Fruit fly (Drosophila melanogaster) whole organism, embryonic: Measurements from ENCODE around the gene Frmd5.
A peak's percentile ranks its signal among the peaks of the same experiment; 100 is the strongest.

Source experiments
- Adf1 ChIP-seq: fragments of 200-800 bp; sonication (Bioruptor generic); IDR thresholded peaks from 2 replicates; pipeline ENCODE4 v1.3.6; 2022; ENCODE audit warnings: missing biosample characterization, missing genetic modification characterization
- BtbVII ChIP-seq: fragments of 200-800 bp; sonication (Bioruptor generic); optimal IDR thresholded peaks from 3 replicates; lab custom pipeline; 2017; ENCODE audit warnings: missing biosample characterization, mild to moderate bottlenecking, missing genetic modification characterization
- CG11456 ChIP-seq: fragments of 200-800 bp; sonication (Bioruptor generic); IDR thresholded peaks from 3 replicates; pipeline ENCODE4 v1.3.6; 2022; ENCODE audit warnings: missing biosample characterization, missing genetic modification characterization
- CG11504 ChIP-seq: fragments of 200-800 bp; sonication (Bioruptor generic); optimal IDR thresholded peaks from 3 replicates; lab custom pipeline; 2019; ENCODE audit warnings: missing biosample characterization, mild to moderate bottlenecking, missing genetic modification characterization, moderate library complexity
- CG12071 ChIP-seq: fragments of 200-800 bp; sonication (Bioruptor generic); optimal IDR thresholded peaks from 3 replicates; lab custom pipeline; 2018; ENCODE audit warnings: missing biosample characterization, mild to moderate bottlenecking, missing genetic modification characterization
- CG12155 ChIP-seq: fragments of 200-800 bp; sonication (Bioruptor generic); optimal IDR thresholded peaks from 3 replicates; lab custom pipeline; 2016; ENCODE audit warnings: missing biosample characterization, missing genetic modification characterization
- CG13296 ChIP-seq: fragments of 200-800 bp; sonication (Bioruptor generic); optimal IDR thresholded peaks from 3 replicates; lab custom pipeline; 2018; ENCODE audit warnings: missing biosample characterization, mild to moderate bottlenecking, missing genetic modification characterization
- CG1602 ChIP-seq: fragments of 200-800 bp; sonication (Bioruptor generic); optimal IDR thresholded peaks from 3 replicates; lab custom pipeline; 2016; ENCODE audit warnings: missing biosample characterization, missing genetic modification characterization
- CG16815 ChIP-seq: fragments of 200-800 bp; sonication (Bioruptor generic); optimal IDR thresholded peaks from 3 replicates; lab custom pipeline; 2017; ENCODE audit warnings: missing biosample characterization, mild to moderate bottlenecking, missing genetic modification characterization
- CG17612 ChIP-seq: fragments of 200-800 bp; sonication (Bioruptor generic); IDR thresholded peaks from 2 replicates; pipeline ENCODE4 v1.3.6; 2022; ENCODE audit warnings: missing biosample characterization, missing genetic modification characterization
- CG3163 ChIP-seq: fragments of 200-800 bp; sonication (Bioruptor generic); optimal IDR thresholded peaks from 3 replicates; lab custom pipeline; 2016; ENCODE audit warnings: missing biosample characterization, missing genetic modification characterization
- CG32532 ChIP-seq: fragments of 200-800 bp; sonication (Bioruptor generic); IDR thresholded peaks from 2 replicates; pipeline ENCODE4 v1.3.6; 2022; ENCODE audit warnings: missing biosample characterization, missing genetic modification characterization
- CG4282 ChIP-seq: fragments of 200-800 bp; sonication (Bioruptor generic); optimal IDR thresholded peaks from 2 replicates; lab custom pipeline; 2016; ENCODE audit warnings: missing biosample characterization, missing genetic modification characterization
- CG4328 ChIP-seq: fragments of 200-800 bp; sonication (Bioruptor generic); optimal IDR thresholded peaks from 3 replicates; lab custom pipeline; 2017; ENCODE audit warnings: missing biosample characterization, missing genetic modification reagents, missing genetic modification characterization
- CG7987 ChIP-seq: fragments of 200-800 bp; sonication (Bioruptor generic); optimal IDR thresholded peaks from 2 replicates; lab custom pipeline; 2018; ENCODE audit warnings: missing biosample characterization, mild to moderate bottlenecking, missing genetic modification characterization, moderate library complexity
- CG8281 ChIP-seq: fragments of 200-800 bp; sonication (Bioruptor generic); optimal IDR thresholded peaks from 2 replicates; lab custom pipeline; 2018; ENCODE audit warnings: missing biosample characterization, mild to moderate bottlenecking, missing genetic modification characterization, moderate library complexity
- CG9609 ChIP-seq: fragments of 200-800 bp; sonication (Bioruptor generic); optimal IDR thresholded peaks from 3 replicates; lab custom pipeline; 2016; ENCODE audit warnings: missing biosample characterization, missing genetic modification characterization
- D19B ChIP-seq: fragments of 200-800 bp; sonication (Bioruptor generic); optimal IDR thresholded peaks from 2 replicates; lab custom pipeline; 2017; ENCODE audit warnings: missing biosample characterization, mild to moderate bottlenecking, missing genetic modification characterization
- Deaf1 ChIP-seq: fragments of 200-800 bp; optimal IDR thresholded peaks from 3 replicates; lab custom pipeline; 2019; ENCODE audit warnings: missing biosample characterization, mild to moderate bottlenecking, missing genetic modification characterization, moderate library complexity
- Dip3 ChIP-seq: fragments of 200-800 bp; sonication (Bioruptor generic); optimal IDR thresholded peaks from 3 replicates; lab custom pipeline; 2016; ENCODE audit warnings: missing biosample characterization, missing genetic modification characterization
- Dll ChIP-seq: fragments of 200-800 bp; sonication (Bioruptor generic); IDR thresholded peaks from 4 replicates; pipeline ENCODE4 v1.3.6; 2022; ENCODE audit warnings: missing biosample characterization, missing genetic modification characterization; ENCODE audit not compliant: partially characterized antibody
- Drgx ChIP-seq: fragments of 200-800 bp; sonication (Bioruptor generic); IDR thresholded peaks from 2 replicates; pipeline ENCODE4 v1.3.6; 2022; ENCODE audit warnings: missing biosample characterization, missing genetic modification characterization
- ERR ChIP-seq: fragments of 200-800 bp; sonication (Bioruptor generic); optimal IDR thresholded peaks from 2 replicates; lab custom pipeline; 2016; ENCODE audit warnings: missing biosample characterization, missing genetic modification characterization
- H2.0 ChIP-seq: fragments of 200-800 bp; sonication (Bioruptor generic); IDR thresholded peaks from 2 replicates; pipeline ENCODE4 v1.3.6; 2022; ENCODE audit warnings: missing biosample characterization, missing genetic modification characterization
- Hr51 ChIP-seq, 2 experiments: fragments of 200-800 bp; sonication (Bioruptor generic); optimal IDR thresholded peaks; 2 replicates in 1 of 2; 3 replicates in 1 of 2; lab custom pipeline; 2016 to 2018; ENCODE audit warnings: missing biosample characterization in 2 of 2, missing genetic modification characterization in 2 of 2, mild to moderate bottlenecking in 1 of 2, moderate library complexity in 1 of 2
- MESR4 ChIP-seq: fragments of 200-800 bp; sonication (Bioruptor generic); optimal IDR thresholded peaks from 2 replicates; lab custom pipeline; 2018; ENCODE audit warnings: missing biosample characterization, mild to moderate bottlenecking, missing genetic modification characterization, moderate library complexity
- Meics ChIP-seq: fragments of 200-800 bp; sonication (Bioruptor generic); optimal IDR thresholded peaks from 2 replicates; lab custom pipeline; 2017; ENCODE audit warnings: missing biosample characterization, mild to moderate bottlenecking, missing genetic modification characterization
- Tbp ChIP-seq: fragments of >200 bp; optimal IDR thresholded peaks from 2 replicates; lab custom pipeline; 2018; ENCODE audit warnings: missing biosample characterization, missing genetic modification characterization
- ap ChIP-seq: fragments of 200-800 bp; sonication (Bioruptor generic); IDR thresholded peaks from 2 replicates; pipeline ENCODE4 v1.3.6; 2022; ENCODE audit warnings: missing biosample characterization, missing genetic modification characterization
- bigmax ChIP-seq: fragments of 200-800 bp; sonication (Bioruptor generic); optimal IDR thresholded peaks from 2 replicates; lab custom pipeline; 2018; ENCODE audit warnings: missing biosample characterization, mild to moderate bottlenecking, missing genetic modification characterization
- cas ChIP-seq: fragments of 200-800 bp; sonication (Bioruptor generic); IDR thresholded peaks from 2 replicates; pipeline ENCODE4 v1.3.6; 2022; ENCODE audit warnings: missing biosample characterization, missing genetic modification characterization
- ems ChIP-seq: fragments of 200-800 bp; sonication (Bioruptor generic); optimal IDR thresholded peaks from 3 replicates; lab custom pipeline; 2016; ENCODE audit warnings: missing biosample characterization, missing genetic modification characterization
- exex ChIP-seq: fragments of 200-800 bp; sonication (Bioruptor generic); optimal IDR thresholded peaks from 4 replicates; lab custom pipeline; 2018; ENCODE audit warnings: missing biosample characterization, mild to moderate bottlenecking, missing genetic modification characterization, moderate library complexity
- fd96Cb ChIP-seq: fragments of 200-800 bp; sonication (Bioruptor generic); optimal IDR thresholded peaks from 2 replicates; lab custom pipeline; 2018; ENCODE audit warnings: missing biosample characterization, mild to moderate bottlenecking, missing genetic modification characterization, moderate library complexity
- gce ChIP-seq: fragments of 200-800 bp; sonication (Bioruptor generic); IDR thresholded peaks from 3 replicates; pipeline ENCODE4 v1.3.6; 2022; ENCODE audit warnings: missing biosample characterization, missing genetic modification characterization
- h ChIP-seq: fragments of >200 bp; optimal IDR thresholded peaks from 2 replicates; lab custom pipeline; 2017
- inv ChIP-seq: fragments of 200-800 bp; sonication (Bioruptor generic); IDR thresholded peaks from 2 replicates; pipeline ENCODE4 v1.3.6; 2022; ENCODE audit warnings: missing biosample characterization, missing genetic modification characterization; ENCODE audit not compliant: partially characterized antibody
- otp ChIP-seq: fragments of 200-800 bp; sonication (Bioruptor generic); IDR thresholded peaks from 3 replicates; pipeline ENCODE4, ENCODE4 v1.3.6; 2022; ENCODE audit warnings: missing biosample characterization, missing genetic modification characterization
- peb ChIP-seq: fragments of 200-800 bp; sonication (Bioruptor generic); IDR thresholded peaks from 2 replicates; pipeline ENCODE4 v1.3.6; 2022; ENCODE audit warnings: missing biosample characterization, missing genetic modification characterization
- repo ChIP-seq: fragments of 200-800 bp; sonication (Bioruptor generic); optimal IDR thresholded peaks from 2 replicates; lab custom pipeline; 2016; ENCODE audit warnings: missing biosample characterization, missing genetic modification characterization
- rib ChIP-seq: fragments of 200-800 bp; sonication (Bioruptor generic); IDR thresholded peaks from 2 replicates; pipeline ENCODE4 v1.3.6; 2022; ENCODE audit warnings: missing biosample characterization, missing genetic modification characterization
- schlank ChIP-seq: fragments of 200-800 bp; sonication (Bioruptor generic); optimal IDR thresholded peaks from 2 replicates; lab custom pipeline; 2018; ENCODE audit warnings: missing biosample characterization, mild to moderate bottlenecking, missing genetic modification characterization
- scrt ChIP-seq: fragments of 200-800 bp; sonication (Bioruptor generic); optimal IDR thresholded peaks from 2 replicates; lab custom pipeline; 2018; ENCODE audit warnings: missing biosample characterization, mild to moderate bottlenecking, missing genetic modification characterization, moderate library complexity
- sd ChIP-seq: fragments of 200-800 bp; sonication (Bioruptor generic); optimal IDR thresholded peaks from 3 replicates; lab custom pipeline; 2018; ENCODE audit warnings: missing biosample characterization, mild to moderate bottlenecking, missing genetic modification characterization, moderate library complexity
- sens ChIP-seq: fragments of 200-800 bp; sonication (Bioruptor generic); peaks from one replicate; lab custom pipeline; 2016; ENCODE audit warnings: missing biosample characterization, missing genetic modification characterization
- slbo ChIP-seq: fragments of 200-800 bp; sonication (Bioruptor generic); IDR thresholded peaks from 2 replicates; pipeline ENCODE4 v1.3.6; 2022; ENCODE audit warnings: missing biosample characterization, missing genetic modification characterization
- sqz ChIP-seq: fragments of 200-800 bp; sonication (Bioruptor generic); optimal IDR thresholded peaks from 3 replicates; lab custom pipeline; 2018; ENCODE audit warnings: missing biosample characterization, mild to moderate bottlenecking, missing genetic modification characterization
- tup ChIP-seq: fragments of 200-800 bp; sonication (Bioruptor generic); optimal IDR thresholded peaks from 2 replicates; lab custom pipeline; 2016; ENCODE audit warnings: missing biosample characterization, mild to moderate bottlenecking, missing genetic modification characterization, moderate library complexity
- tx ChIP-seq: fragments of 200-800 bp; sonication (Bioruptor generic); optimal IDR thresholded peaks from 2 replicates; lab custom pipeline; 2016; ENCODE audit warnings: missing biosample characterization, missing genetic modification characterization
- unpg ChIP-seq: fragments of 200-800 bp; sonication (Bioruptor generic); optimal IDR thresholded peaks from 3 replicates; lab custom pipeline; 2018; ENCODE audit warnings: missing biosample characterization, mild to moderate bottlenecking, missing genetic modification characterization, moderate library complexity
- yki ChIP-seq: fragments of >200 bp; optimal IDR thresholded peaks from 3 replicates; lab custom pipeline; 2018

The Frmd5 gene

dm6 chr2L:10381890-10382450 is 37.7 kb downstream of the Frmd5 start, which contains the start of gene CG5096 (continued):
- peak; percentile 26 for TF ChIP-seq MESR4
- peak; percentile 75 for TF ChIP-seq Deaf1 (tag; lab: Kevin White, UChicago)
- peak; percentile 97 for TF ChIP-seq exex
- TF ChIP-seq CG12155 (GFP tag; lab: Kevin White, UChicago) = peak; percentile 82
- TF ChIP-seq h = no peak
- peak; percentile 91 for TF ChIP-seq sd (tag; lab: Kevin White, UChicago)
- TF ChIP-seq CG32532 (GFP tag; lab: Robert Waterston, UW) = peak; percentile 89
- no peak; the same call in 2 of the 3 replicates for TF ChIP-seq gce (GFP tag; lab: Robert Waterston, UW)
- TF ChIP-seq Hr51 (GFP tag; optimal IDR thresholded peaks at IDR 0.05; lab: Kevin White, UChicago) = peak; percentile 58 to 93
- no peak for TF ChIP-seq yki
- peak; percentile 84 for TF ChIP-seq schlank
- peak; percentile 77 for TF ChIP-seq ERR (GFP tag; lab: Kevin White, UChicago)
- TF ChIP-seq tup (GFP tag; lab: Kevin White, UChicago) = peak; percentile 59
- TF ChIP-seq CG16815 (GFP tag; lab: Kevin White, UChicago) = peak; percentile 14
- peak; percentile 40 for TF ChIP-seq bigmax (GFP tag; lab: Kevin White, UChicago)
- peak; percentile 53 for TF ChIP-seq CG9609 (GFP tag; lab: Kevin White, UChicago)
- peak; percentile 92 for TF ChIP-seq unpg (GFP tag; lab: Kevin White, UChicago)
- TF ChIP-seq cas = peak; percentile 76; the same call in 1 of the 2 replicates
- peak; percentile 81 for TF ChIP-seq D19B (GFP tag; lab: Kevin White, UChicago)
- TF ChIP-seq CG17612 (GFP tag; lab: Robert Waterston, UW) = peak; percentile 74
- TF ChIP-seq BtbVII (GFP tag; lab: Kevin White, UChicago) = peak; percentile 90
- peak; percentile 39 for TF ChIP-seq repo (GFP tag; lab: Kevin White, UChicago)
- TF ChIP-seq ap = peak; percentile 84
- peak; percentile 84 for TF ChIP-seq fd96Cb
- peak; percentile 92 for TF ChIP-seq sens
- TF ChIP-seq Adf1 (GFP tag; lab: Robert Waterston, UW) = peak; percentile 76
- peak; percentile 87 for TF ChIP-seq CG11456 (GFP tag; lab: Robert Waterston, UW)
- TF ChIP-seq tx (GFP tag; lab: Kevin White, UChicago) = peak; percentile 65
- peak; percentile 76 for TF ChIP-seq CG1602 (GFP tag; lab: Kevin White, UChicago)
- peak; percentile 72 for TF ChIP-seq CG8281
- peak; percentile 92 for TF ChIP-seq CG11504 (tag; lab: Kevin White, UChicago)
- no peak for TF ChIP-seq Dll
- peak; percentile 62 for TF ChIP-seq CG4328
- TF ChIP-seq Meics (GFP tag; lab: Kevin White, UChicago) = peak; percentile 91
- peak; percentile 46 for TF ChIP-seq CG3163 (GFP tag; lab: Kevin White, UChicago)
- peak; percentile 91 for TF ChIP-seq slbo (GFP tag; lab: Robert Waterston, UW)
- TF ChIP-seq ems (GFP tag; lab: Kevin White, UChicago) = peak; percentile 81
- TF ChIP-seq otp = peak; percentile 87
- peak; percentile 2 for TF ChIP-seq CG4282 (GFP tag; lab: Kevin White, UChicago)
- peak; percentile 87 for TF ChIP-seq Dip3
- TF ChIP-seq peb = peak; percentile 42; the same call in 1 of the 2 replicates
- peak; percentile 45; the same call in 1 of the 2 replicates for TF ChIP-seq Drgx
- TF ChIP-seq CG12071 (GFP tag; lab: Kevin White, UChicago) = no peak
- TF ChIP-seq inv (GFP tag; lab: Robert Waterston, UW) = no peak
- peak; percentile 80 for TF ChIP-seq CG7987
- no peak for TF ChIP-seq Tbp (GFP tag; lab: Kevin White, UChicago)
- TF ChIP-seq CG13296 = peak; percentile 94
- peak; percentile 90 for TF ChIP-seq scrt
- peak; percentile 61 for TF ChIP-seq sqz (GFP tag; lab: Kevin White, UChicago)
- peak; percentile 86 for TF ChIP-seq rib
- TF ChIP-seq H2.0 = peak; percentile 79
